Worm (Caenorhabditis elegans): ENCODE measurements around the gene Y7A5A.1.

Gene Y7A5A.1

DNA sequence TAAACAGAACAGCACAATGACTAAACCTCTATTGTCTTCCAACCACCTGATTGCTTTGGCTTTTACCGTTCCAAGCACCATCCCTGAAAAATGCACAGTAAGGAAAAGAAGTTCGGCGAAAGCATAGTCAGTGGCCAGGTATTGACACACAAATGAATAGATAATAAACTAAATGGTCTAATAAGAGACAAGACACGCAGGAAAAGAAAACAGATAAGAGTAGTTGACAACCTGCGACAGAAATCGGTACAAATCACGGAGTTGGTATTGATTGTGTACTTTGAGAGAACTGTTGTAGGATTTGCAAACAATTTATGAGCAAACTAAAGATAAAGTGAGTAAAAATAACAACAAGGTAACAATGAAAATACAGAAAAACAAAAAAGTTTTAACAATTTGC is at the start of gene Y7A5A.1:
Gene Y7A5A.1 (minus strand): TSS at position 83 of the 400 bp plus-strand sequence.
- TF ChIP-seq him-1 (tag; optimal IDR thresholded peaks at IDR 0.05) (no peak), dao-5 (tag; optimal IDR thresholded peaks at IDR 0.05) (no peak), W03F9.2 (tag; optimal IDR thresholded peaks at IDR 0.05) (no peak)

- no peak for TF ChIP-seq him-1 (tag; optimal IDR thresholded peaks at IDR 0.05)
- TF ChIP-seq W03F9.2 (tag; optimal IDR thresholded peaks at IDR 0.05) = no peak
- no peak for TF ChIP-seq dao-5 (tag; optimal IDR thresholded peaks at IDR 0.05)
These were observed 43.3 kb upstream of the Y7A5A.1 start for ce11 chrX:15814548-15814947.

ce11 chrX:15811341-15811740 is 40.0 kb upstream of the Y7A5A.1 start:
- no peak for TF ChIP-seq dao-5 (tag; optimal IDR thresholded peaks at IDR 0.05)
- TF ChIP-seq him-1 (tag; optimal IDR thresholded peaks at IDR 0.05) = no peak
- no peak for TF ChIP-seq W03F9.2 (tag; optimal IDR thresholded peaks at IDR 0.05)

DNA sequence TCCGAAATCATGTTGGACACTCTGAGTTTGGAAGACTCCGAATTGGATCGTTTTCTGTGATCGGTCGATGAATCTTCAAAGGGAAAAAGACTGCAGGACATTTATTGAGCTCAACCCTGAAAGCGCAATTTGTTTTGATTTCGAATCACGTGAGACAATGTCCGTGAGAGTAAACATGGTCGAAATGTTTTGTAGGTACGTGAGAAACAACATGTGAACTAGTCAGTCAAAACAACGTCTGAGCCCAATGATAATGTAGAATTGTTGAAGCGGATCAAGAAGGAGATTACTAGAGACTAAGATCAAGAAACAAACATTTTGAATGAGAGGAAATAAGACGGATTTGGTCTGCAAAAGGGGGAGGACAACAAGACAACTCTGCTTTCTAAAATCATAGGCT is 32.8 kb upstream of the Y7A5A.1 start, which contains the start of gene Y7A5A.7:
Gene Y7A5A.7 (minus strand): TSS at position 101 of the 400 bp plus-strand sequence.
- TF ChIP-seq dao-5 (tag; optimal IDR thresholded peaks at IDR 0.05) (no peak), him-1 (tag; optimal IDR thresholded peaks at IDR 0.05) (no peak), W03F9.2 (tag; optimal IDR thresholded peaks at IDR 0.05) (no peak)

ce11 chrX:15801827-15802226 is 30.5 kb upstream of the Y7A5A.1 start:
- TF ChIP-seq him-1 (tag; optimal IDR thresholded peaks at IDR 0.05) (no peak), W03F9.2 (tag; optimal IDR thresholded peaks at IDR 0.05) (no peak), dao-5 (tag; optimal IDR thresholded peaks at IDR 0.05) (no peak)

DNA sequence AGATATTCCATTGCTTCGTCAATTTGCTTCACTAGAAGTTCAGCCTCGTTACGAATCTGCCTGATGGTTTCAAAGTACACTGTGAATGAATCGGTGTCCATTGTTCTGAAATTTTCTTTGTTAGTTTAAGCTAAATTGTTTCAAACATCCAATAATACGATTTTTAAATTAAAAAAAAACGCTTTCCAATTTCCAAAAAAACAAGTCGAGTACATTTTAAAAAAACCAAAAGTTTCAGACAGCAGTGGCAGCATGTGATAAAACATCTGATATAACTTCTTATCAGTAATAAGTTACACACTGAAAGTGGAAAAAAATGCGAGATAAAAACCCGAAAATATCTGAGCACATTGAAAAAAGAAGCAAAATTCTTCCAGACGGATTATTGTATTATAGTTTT is 28.3 kb upstream of the Y7A5A.1 start, which contains the start of gene Y7A5A.6:
Gene Y7A5A.6 (minus strand): TSS at position 101 of the 400 bp plus-strand sequence.
- TF ChIP-seq W03F9.2 (tag; optimal IDR thresholded peaks at IDR 0.05) = no peak
- TF ChIP-seq dao-5 (tag; optimal IDR thresholded peaks at IDR 0.05) = no peak
- TF ChIP-seq him-1 (tag; optimal IDR thresholded peaks at IDR 0.05) = no peak

ce11 chrX:15796633-15797032 is 25.3 kb upstream of the Y7A5A.1 start:
- TF ChIP-seq him-1 (tag; optimal IDR thresholded peaks at IDR 0.05) (no peak), dao-5 (tag; optimal IDR thresholded peaks at IDR 0.05) (no peak), W03F9.2 (tag; optimal IDR thresholded peaks at IDR 0.05) (no peak)

ce11 chrX:15794977-15795376 is 23.7 kb upstream of the Y7A5A.1 start, which contains the start of gene Y7A5A.10:
TSS of gene Y7A5A.10 (minus strand) at chrX:15795077.
- TF ChIP-seq dao-5 (tag; optimal IDR thresholded peaks at IDR 0.05) = no peak
- no peak for TF ChIP-seq him-1 (tag; optimal IDR thresholded peaks at IDR 0.05)
- no peak for TF ChIP-seq W03F9.2 (tag; optimal IDR thresholded peaks at IDR 0.05)

DNA sequence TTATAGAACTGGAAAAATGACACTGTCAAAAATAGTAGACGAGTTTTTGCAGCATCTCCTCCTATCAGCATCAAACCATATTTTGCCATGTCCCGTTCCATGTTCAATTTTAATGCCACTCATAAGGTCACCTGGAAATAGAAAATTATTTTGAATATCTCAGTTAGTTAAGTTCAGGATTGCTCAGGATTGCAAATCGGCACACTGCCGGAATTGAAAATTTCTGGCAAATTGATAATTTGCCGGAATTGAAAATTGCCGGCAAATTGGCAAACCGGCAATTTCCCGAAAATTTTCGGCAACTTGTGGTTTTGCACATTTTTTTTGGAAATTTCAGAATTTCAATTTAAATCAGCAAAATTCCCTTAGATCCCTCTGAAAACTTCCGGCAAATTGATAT is 15.4 kb upstream of the Y7A5A.1 start, which contains the start of gene Y7A5A.5:
Gene Y7A5A.5 (minus strand): TSS at position 101 of the 400 bp plus-strand sequence.
- TF ChIP-seq W03F9.2 (tag; optimal IDR thresholded peaks at IDR 0.05) (no peak), dao-5 (tag; optimal IDR thresholded peaks at IDR 0.05) (no peak), him-1 (tag; optimal IDR thresholded peaks at IDR 0.05) (no peak)

ce11 chrX:15784570-15784969 is 13.3 kb upstream of the Y7A5A.1 start, which contains the start of gene Y7A5A.3:
TSS of gene Y7A5A.3 (minus strand) at chrX:15784670.
- TF ChIP-seq W03F9.2 (tag; optimal IDR thresholded peaks at IDR 0.05) (no peak), him-1 (tag; optimal IDR thresholded peaks at IDR 0.05) (no peak), dao-5 (tag; optimal IDR thresholded peaks at IDR 0.05) (no peak)

DNA sequence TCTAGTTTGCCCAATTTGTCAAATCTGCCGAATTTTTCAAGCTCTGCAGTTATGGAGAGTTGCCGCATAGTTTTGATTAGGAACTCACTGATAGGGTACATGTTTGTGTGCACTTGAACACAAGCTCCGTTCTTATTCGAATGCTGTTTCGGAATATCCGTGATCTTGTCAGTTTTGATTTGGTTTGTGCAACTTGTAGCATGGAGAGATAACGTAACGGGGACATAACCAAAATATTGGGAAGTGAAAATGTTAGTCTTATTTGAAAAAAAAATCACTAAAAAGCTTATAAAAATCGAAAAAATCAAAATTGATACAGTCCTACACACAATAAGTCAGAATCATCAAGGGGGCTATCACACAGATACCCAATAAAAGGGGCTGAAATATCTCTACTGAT is 10.7 kb upstream of the Y7A5A.1 start, which contains the start of gene Y7A5A.24:
Gene Y7A5A.24 (minus strand): TSS at position 101 of the 400 bp plus-strand sequence.
- TF ChIP-seq dao-5 (tag; optimal IDR thresholded peaks at IDR 0.05) = no peak
- TF ChIP-seq him-1 (tag; optimal IDR thresholded peaks at IDR 0.05) = no peak
- TF ChIP-seq W03F9.2 (tag; optimal IDR thresholded peaks at IDR 0.05) = no peak

DNA sequence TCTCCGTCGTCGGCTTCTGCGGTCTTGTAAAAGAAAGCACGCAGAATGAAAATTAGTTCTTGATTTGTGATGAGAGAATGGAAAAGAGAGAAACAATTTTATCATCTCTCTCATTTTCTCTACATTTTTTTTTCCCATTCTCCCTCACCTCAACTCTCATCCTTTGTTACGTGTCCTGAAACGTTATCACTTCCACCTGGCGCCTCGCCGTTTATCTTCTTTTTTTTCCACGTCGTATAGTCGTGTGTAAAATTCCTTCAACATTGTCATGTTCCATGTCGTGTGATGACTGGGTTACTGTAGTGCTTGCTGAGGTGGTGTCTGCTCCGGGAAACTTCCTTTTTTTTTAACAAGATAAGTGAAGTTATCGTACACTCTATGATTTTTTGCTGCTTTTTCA is 8.2 kb upstream of the Y7A5A.1 start:
- TF ChIP-seq W03F9.2 (tag; optimal IDR thresholded peaks at IDR 0.05) = no peak
- no peak for TF ChIP-seq dao-5 (tag; optimal IDR thresholded peaks at IDR 0.05)
- TF ChIP-seq him-1 (tag; optimal IDR thresholded peaks at IDR 0.05) = no peak

DNA sequence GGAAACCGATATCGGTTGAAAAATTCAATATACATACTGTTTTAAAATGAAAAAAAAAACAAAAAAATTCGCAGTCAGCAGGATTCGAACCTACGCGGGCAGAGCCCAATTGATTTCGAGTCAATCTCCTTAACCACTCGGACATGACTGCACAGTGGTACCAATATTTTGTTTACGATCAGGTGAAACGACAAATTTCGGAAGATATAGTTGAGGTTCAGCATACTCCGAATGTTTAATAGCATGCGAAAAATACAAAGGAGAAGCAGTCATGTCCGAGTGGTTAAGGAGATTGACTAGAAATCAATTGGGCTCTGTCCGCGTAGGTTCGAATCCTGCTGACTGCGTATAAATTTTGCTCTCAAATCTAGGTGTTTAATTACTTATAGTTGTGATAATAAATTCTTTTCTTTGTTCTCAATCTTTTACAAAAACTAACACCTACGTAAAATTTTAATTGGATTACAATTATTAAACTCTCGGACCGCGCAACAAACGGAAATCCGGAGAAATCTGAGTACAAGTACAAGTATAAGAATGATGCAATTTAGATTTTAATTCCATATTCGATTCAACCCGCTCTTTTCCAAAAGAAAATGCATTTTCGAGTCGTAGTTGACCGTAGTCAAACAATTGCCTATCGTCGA is 2.1 kb upstream of the Y7A5A.1 start, which contains the start of gene Y7A5A.13:
Gene Y7A5A.13 (plus strand): TSS at position 597 of the 647 bp plus-strand sequence.
- TF ChIP-seq him-1 (tag; optimal IDR thresholded peaks at IDR 0.05) = no peak
- no peak for TF ChIP-seq W03F9.2 (tag; optimal IDR thresholded peaks at IDR 0.05)
- TF ChIP-seq dao-5 (tag; optimal IDR thresholded peaks at IDR 0.05) = no peak

- TF ChIP-seq him-1 (tag; optimal IDR thresholded peaks at IDR 0.05) (no peak), W03F9.2 (tag; optimal IDR thresholded peaks at IDR 0.05) (no peak), dao-5 (tag; optimal IDR thresholded peaks at IDR 0.05) (no peak)
These were observed 1.4 kb upstream of the Y7A5A.1 start, which contains the start of gene Y7A5A.2 for ce11 chrX:15772674-15773073. TSS of gene Y7A5A.2 (minus strand) at chrX:15772735.
